Fruit fly (Drosophila melanogaster) whole organism, embryonic: Measurements from ENCODE around the gene CkIIalpha-i3.

Experiments used
- CG10321 ChIP-seq: fragments of 200-800 bp; sonication (Bioruptor generic); IDR thresholded peaks from 2 replicates; pipeline ENCODE4 v1.3.6; 2022; ENCODE audit warnings: missing biosample characterization, missing genetic modification characterization
- CG10654 ChIP-seq: fragments of 200-800 bp; sonication (Bioruptor generic); optimal IDR thresholded peaks from 2 replicates; lab custom pipeline; 2016; ENCODE audit warnings: missing biosample characterization, missing genetic modification characterization
- CG11093 ChIP-seq: fragments of 200-800 bp; sonication (Bioruptor generic); IDR thresholded peaks from 3 replicates; pipeline ENCODE4 v1.3.6; 2022; ENCODE audit warnings: missing biosample characterization, missing genetic modification characterization
- CG11696 ChIP-seq: fragments of 200-800 bp; sonication (Bioruptor generic); IDR thresholded peaks from 2 replicates; pipeline ENCODE4 v1.3.6; 2022; ENCODE audit warnings: missing biosample characterization, missing genetic modification characterization
- CG1647 ChIP-seq: fragments of 200-800 bp; sonication (Bioruptor generic); optimal IDR thresholded peaks from 3 replicates; lab custom pipeline; 2016; ENCODE audit warnings: missing biosample characterization, missing genetic modification characterization
- CG17385 ChIP-seq: fragments of 200-800 bp; sonication (Bioruptor generic); optimal IDR thresholded peaks from 3 replicates; lab custom pipeline; 2018; ENCODE audit warnings: missing biosample characterization, mild to moderate bottlenecking, missing genetic modification characterization
- CG18619 ChIP-seq: fragments of 200-800 bp; sonication (Bioruptor generic); optimal IDR thresholded peaks from 3 replicates; lab custom pipeline; 2017; ENCODE audit warnings: missing biosample characterization, mild to moderate bottlenecking, missing genetic modification characterization
- CG2120 ChIP-seq: fragments of 200-800 bp; sonication (Bioruptor generic); optimal IDR thresholded peaks from 3 replicates; lab custom pipeline; 2016; ENCODE audit warnings: missing biosample characterization, missing genetic modification characterization
- CG31388 ChIP-seq: fragments of 200-800 bp; sonication (Bioruptor generic); optimal IDR thresholded peaks from 2 replicates; lab custom pipeline; 2016; ENCODE audit warnings: missing biosample characterization, missing genetic modification characterization
- CG3163 ChIP-seq: fragments of 200-800 bp; sonication (Bioruptor generic); optimal IDR thresholded peaks from 3 replicates; lab custom pipeline; 2016; ENCODE audit warnings: missing biosample characterization, missing genetic modification characterization
- CG3726 ChIP-seq: fragments of 200-800 bp; sonication (Bioruptor generic); IDR thresholded peaks from 3 replicates; pipeline ENCODE4, ENCODE4 v1.3.6; 2022; ENCODE audit warnings: missing biosample characterization, missing genetic modification characterization
- CG3847 ChIP-seq: fragments of 200-800 bp; sonication (Bioruptor generic); IDR thresholded peaks from 2 replicates; pipeline ENCODE4 v1.3.6; 2022; ENCODE audit warnings: missing biosample characterization, missing genetic modification characterization
- CG43689 ChIP-seq: fragments of 200-800 bp; sonication (Bioruptor generic); IDR thresholded peaks from 2 replicates; pipeline ENCODE4 v1.3.6; 2022; ENCODE audit warnings: missing biosample characterization, missing genetic modification characterization
- CG5180 ChIP-seq: fragments of 200-800 bp; sonication (Bioruptor generic); optimal IDR thresholded peaks from 3 replicates; lab custom pipeline; 2017; ENCODE audit warnings: missing biosample characterization, missing genetic modification characterization, mild to moderate bottlenecking, moderate library complexity, missing genetic modification reagents
- CG5245 ChIP-seq: fragments of 200-800 bp; sonication (Bioruptor generic); optimal IDR thresholded peaks from 3 replicates; lab custom pipeline; 2016; ENCODE audit warnings: missing biosample characterization, missing genetic modification characterization
- CG6689 ChIP-seq: fragments of 200-800 bp; sonication (Bioruptor generic); IDR thresholded peaks from 2 replicates; pipeline ENCODE4 v1.3.6; 2022; ENCODE audit warnings: missing biosample characterization, missing genetic modification characterization
- CG8388 ChIP-seq: fragments of 200-800 bp; sonication (Bioruptor generic); optimal IDR thresholded peaks from 2 replicates; lab custom pipeline; 2019; ENCODE audit warnings: missing biosample characterization, mild to moderate bottlenecking, missing genetic modification characterization, moderate library complexity
- CoRest ChIP-seq: fragments of 200-800 bp; sonication (Bioruptor generic); optimal IDR thresholded peaks from 3 replicates; lab custom pipeline; 2018; ENCODE audit warnings: missing biosample characterization, mild to moderate bottlenecking, missing genetic modification characterization, moderate library complexity
- Dek ChIP-seq: fragments of 200-800 bp; sonication (Bioruptor generic); optimal IDR thresholded peaks from 3 replicates; lab custom pipeline; 2019; ENCODE audit warnings: missing biosample characterization, mild to moderate bottlenecking, missing genetic modification characterization, moderate library complexity
- Drgx ChIP-seq: fragments of 200-800 bp; sonication (Bioruptor generic); IDR thresholded peaks from 2 replicates; pipeline ENCODE4 v1.3.6; 2022; ENCODE audit warnings: missing biosample characterization, missing genetic modification characterization
- E2f2 ChIP-seq: fragments of 200-800 bp; sonication (Bioruptor generic); IDR thresholded peaks from 2 replicates; pipeline ENCODE4 v1.3.6; 2022; ENCODE audit warnings: missing biosample characterization, missing genetic modification characterization
- ERR ChIP-seq: fragments of 200-800 bp; sonication (Bioruptor generic); optimal IDR thresholded peaks from 2 replicates; lab custom pipeline; 2016; ENCODE audit warnings: missing biosample characterization, missing genetic modification characterization
- Ets65A ChIP-seq: fragments of 200-800 bp; sonication (Bioruptor generic); peaks from one replicate; lab custom pipeline; 2016; ENCODE audit warnings: missing biosample characterization, missing genetic modification characterization
- Hr78 ChIP-seq, 2 experiments: fragments of 200-800 bp in 1 of 2; fragments of >200 bp in 1 of 2; sonication (Bioruptor generic) in 1 of 2; optimal IDR thresholded peaks; 2 replicates each; lab custom pipeline; 2017 to 2019; ENCODE audit warnings: missing biosample characterization in 2 of 2, missing genetic modification characterization in 2 of 2, mild to moderate bottlenecking in 1 of 2, moderate library complexity in 1 of 2
- Med ChIP-seq: fragments of 200-800 bp; sonication (Bioruptor generic); peaks from one replicate; lab custom pipeline; 2016; ENCODE audit warnings: missing biosample characterization, missing genetic modification characterization, mild to moderate bottlenecking, inconsistent platforms, moderate library complexity
- NFAT ChIP-seq: fragments of 200-800 bp; sonication (Bioruptor generic); IDR thresholded peaks from 2 replicates; pipeline ENCODE4 v1.3.6; 2022; ENCODE audit warnings: missing biosample characterization, missing genetic modification characterization
- Pdp1 ChIP-seq, 2 experiments: fragments of 200-800 bp; sonication (Bioruptor generic); optimal IDR thresholded peaks; 3 replicates each; lab custom pipeline; 2016; ENCODE audit warnings: missing biosample characterization in 2 of 2, missing genetic modification characterization in 2 of 2, mild to moderate bottlenecking in 1 of 2, moderate library complexity in 1 of 2
- Rfx ChIP-seq: fragments of 200-800 bp; sonication (Bioruptor generic); IDR thresholded peaks from 2 replicates; pipeline ENCODE4 v1.3.6; 2022; ENCODE audit warnings: missing biosample characterization, missing genetic modification characterization
- Taf1 ChIP-seq: fragments of 200-800 bp; sonication (Bioruptor generic); IDR thresholded peaks from 2 replicates; pipeline ENCODE4 v1.3.6; 2022; ENCODE audit warnings: missing biosample characterization, missing genetic modification characterization
- Trl ChIP-seq, 3 experiments: fragments of >200 bp in 2 of 3; fragments of 200-800 bp in 1 of 3; sonication (Bioruptor generic) in 1 of 3; optimal IDR thresholded peaks; 2 replicates in 1 of 3; 3 replicates in 2 of 3; lab custom pipeline; 2016 to 2017; ENCODE audit warnings: missing biosample characterization in 1 of 3, missing genetic modification characterization in 1 of 3
- Xrp1 ChIP-seq: fragments of 200-800 bp; sonication (Bioruptor generic); IDR thresholded peaks from 2 replicates; pipeline ENCODE4 v1.3.6; 2022; ENCODE audit warnings: missing biosample characterization, missing genetic modification characterization
- aop ChIP-seq: fragments of 200-800 bp; sonication (Bioruptor generic); IDR thresholded peaks from 2 replicates; pipeline ENCODE4 v1.3.6; 2022; ENCODE audit warnings: missing biosample characterization, missing genetic modification characterization
- cg ChIP-seq: fragments of 200-800 bp; sonication (Bioruptor generic); optimal IDR thresholded peaks from 3 replicates; lab custom pipeline; 2019; ENCODE audit warnings: missing biosample characterization, mild to moderate bottlenecking, missing genetic modification characterization, moderate library complexity
- croc ChIP-seq: fragments of 200-800 bp; sonication (Bioruptor generic); conservative IDR thresholded peaks from 3 replicates; pipeline ENCODE4 v1.3.6; 2022; ENCODE audit warnings: missing biosample characterization, missing genetic modification characterization
- dati ChIP-seq: fragments of 200-800 bp; sonication (Bioruptor generic); IDR thresholded peaks from 2 replicates; pipeline ENCODE4 v1.3.6; 2022; ENCODE audit warnings: missing biosample characterization, missing genetic modification characterization
- dm ChIP-seq: fragments of 200-800 bp; sonication (Bioruptor generic); optimal IDR thresholded peaks from 3 replicates; lab custom pipeline; 2016; ENCODE audit warnings: missing biosample characterization, missing genetic modification characterization
- ewg ChIP-seq: fragments of 200-800 bp; sonication (Bioruptor generic); optimal IDR thresholded peaks from 3 replicates; lab custom pipeline; 2017; ENCODE audit warnings: mild to moderate bottlenecking, missing biosample characterization, missing genetic modification reagents, missing genetic modification characterization
- gfzf ChIP-seq: fragments of 200-800 bp; sonication (Bioruptor generic); optimal IDR thresholded peaks from 2 replicates; lab custom pipeline; 2016; ENCODE audit warnings: missing biosample characterization, mild to moderate bottlenecking, missing genetic modification characterization, moderate library complexity
- gro ChIP-seq: fragments of 200-800 bp; sonication (Bioruptor generic); optimal IDR thresholded peaks from 2 replicates; lab custom pipeline; 2016; ENCODE audit warnings: missing biosample characterization, missing genetic modification characterization
- ind ChIP-seq: fragments of 200-800 bp; sonication (Bioruptor generic); optimal IDR thresholded peaks from 3 replicates; lab custom pipeline; 2016; ENCODE audit warnings: missing biosample characterization, missing genetic modification characterization
- insv ChIP-seq, 2 experiments: fragments of 200-800 bp; sonication (Bioruptor generic); optimal IDR thresholded peaks; 3 replicates each; lab custom pipeline; 2016 to 2018; ENCODE audit warnings: missing biosample characterization in 2 of 2, missing genetic modification characterization in 2 of 2
- luna ChIP-seq: fragments of 200-800 bp; sonication (Bioruptor generic); optimal IDR thresholded peaks from 2 replicates; lab custom pipeline; 2016; ENCODE audit warnings: missing biosample characterization, missing genetic modification characterization
- mam ChIP-seq: fragments of 200-800 bp; sonication (Bioruptor generic); optimal IDR thresholded peaks from 3 replicates; lab custom pipeline; 2016; ENCODE audit warnings: missing biosample characterization, missing genetic modification characterization
- nom ChIP-seq: fragments of 200-800 bp; sonication (Bioruptor generic); optimal IDR thresholded peaks from 2 replicates; lab custom pipeline; 2017; ENCODE audit warnings: missing biosample characterization, missing genetic modification characterization, mild to moderate bottlenecking, moderate library complexity, missing genetic modification reagents
- p53 ChIP-seq: fragments of 200-800 bp; sonication (Bioruptor generic); optimal IDR thresholded peaks from 2 replicates; lab custom pipeline; 2016; ENCODE audit warnings: missing biosample characterization, missing genetic modification characterization
- ranshi ChIP-seq: fragments of 200-800 bp; sonication (Bioruptor generic); IDR thresholded peaks from 2 replicates; pipeline ENCODE4 v1.3.6; 2022; ENCODE audit warnings: missing biosample characterization, missing genetic modification characterization
- sens ChIP-seq: fragments of 200-800 bp; sonication (Bioruptor generic); peaks from one replicate; lab custom pipeline; 2016; ENCODE audit warnings: missing biosample characterization, missing genetic modification characterization
- sim ChIP-seq: fragments of 200-800 bp; sonication (Bioruptor generic); IDR thresholded peaks from 2 replicates; pipeline ENCODE4 v1.3.6; 2022; ENCODE audit warnings: missing biosample characterization, missing genetic modification characterization
- sqz ChIP-seq: fragments of 200-800 bp; sonication (Bioruptor generic); optimal IDR thresholded peaks from 3 replicates; lab custom pipeline; 2018; ENCODE audit warnings: missing biosample characterization, mild to moderate bottlenecking, missing genetic modification characterization
- zen ChIP-seq: fragments of 200-800 bp; sonication (Bioruptor generic); optimal IDR thresholded peaks from 3 replicates; lab custom pipeline; 2018; ENCODE audit warnings: missing biosample characterization, mild to moderate bottlenecking, missing genetic modification characterization, moderate library complexity

CkIIalpha-i3 gene

dm6 chr3L:682420-682882 is 28.0 kb downstream of the CkIIalpha-i3 start, which contains the start of gene CG3386:
Gene CG3386, minus strand, starts transcription at chr3L:682470.
- TF ChIP-seq CG6689 (GFP tag; lab: Robert Waterston, UW), result 0 out of 2 replicates have a peak, but pooled peaks have one; percentile 5
- TF ChIP-seq Pdp1 (GFP tag; optimal IDR thresholded peaks at IDR 0.05; lab: Kevin White, UChicago), result peak in 1 of 2 experiments; percentile 58
- no peak for TF ChIP-seq CG10321 (GFP tag; lab: Robert Waterston, UW)
- TF ChIP-seq E2f2 (GFP tag; lab: Robert Waterston, UW), result 0 out of 2 replicates have a peak, but pooled peaks have one; percentile 5
- no peak for TF ChIP-seq CG3847 (GFP tag; lab: Robert Waterston, UW)
- peak; percentile 9 for TF ChIP-seq nom (GFP tag; lab: Kevin White, UChicago)
- no peak for TF ChIP-seq CoRest (tag; lab: Kevin White, UChicago)
- peak; percentile 14; the same call in 1 of the 2 replicates for TF ChIP-seq aop
- TF ChIP-seq CG31388 (GFP tag; lab: Kevin White, UChicago), result no peak
- TF ChIP-seq CG3163 (GFP tag; lab: Kevin White, UChicago), result peak; percentile 95
- peak; percentile 46 for TF ChIP-seq sens (GFP tag; lab: Kevin White, UChicago)
- TF ChIP-seq sqz (GFP tag; lab: Kevin White, UChicago), result peak; percentile 38
- peak; percentile 62 for TF ChIP-seq Ets65A (GFP tag; lab: Kevin White, UChicago)
- TF ChIP-seq CG2120, result no peak
- TF ChIP-seq Med (GFP tag; lab: Kevin White, UChicago), result peak; percentile 46
- peak; percentile 18 for TF ChIP-seq ERR (GFP tag; lab: Kevin White, UChicago)
- no peak for TF ChIP-seq Dek
- 0 out of 2 replicates have a peak, but pooled peaks have one; percentile 19 for TF ChIP-seq Drgx (GFP tag; lab: Robert Waterston, UW)
- peak; percentile 65 to 75 for TF ChIP-seq Trl (optimal IDR thresholded peaks at IDR 0.05; lab: Kevin White, UChicago)
- TF ChIP-seq Trl (GFP tag; optimal IDR thresholded peaks at IDR 0.05; lab: Kevin White, UChicago), result no peak
- TF ChIP-seq CG3726 (GFP tag; lab: Robert Waterston, UW), result no peak
- TF ChIP-seq CG5180 (GFP tag; lab: Kevin White, UChicago), result no peak
- TF ChIP-seq mam, result peak; percentile 15
- TF ChIP-seq Xrp1 (GFP tag; lab: Robert Waterston, UW), result 0 out of 2 replicates have a peak, but pooled peaks have one; percentile 11
- no peak for TF ChIP-seq Taf1 (GFP tag; lab: Robert Waterston, UW)
- TF ChIP-seq sim (GFP tag; lab: Robert Waterston, UW), result no peak
- peak; percentile 51 for TF ChIP-seq gfzf
- TF ChIP-seq zen, result peak; percentile 34
- peak; percentile 7 for TF ChIP-seq gro (GFP tag; lab: Kevin White, UChicago)
- peak; percentile 75 for TF ChIP-seq ewg (GFP tag; lab: Kevin White, UChicago)
- peak; percentile 36 for TF ChIP-seq CG17385
- peak; percentile 91 for TF ChIP-seq CG11696 (GFP tag; lab: Robert Waterston, UW)
- peak; percentile 67 for TF ChIP-seq cg
- TF ChIP-seq p53 (GFP tag; lab: Kevin White, UChicago), result no peak
- TF ChIP-seq Hr78 (GFP tag; optimal IDR thresholded peaks at IDR 0.05; lab: Kevin White, UChicago), result peak in 1 of 2 experiments; percentile 99

- TF ChIP-seq Rfx (GFP tag; lab: Robert Waterston, UW) (peak; percentile 45), CG31388 (GFP tag; lab: Kevin White, UChicago) (no peak), CG5245 (no peak), NFAT (GFP tag; lab: Robert Waterston, UW) (peak; percentile 32; the same call in 1 of the 2 replicates), croc (GFP tag; lab: Robert Waterston, UW) (no peak), insv (GFP tag; optimal IDR thresholded peaks at IDR 0.05; lab: Kevin White, UChicago) (peak in 1 of 2 experiments; percentile 54), dati (GFP tag; lab: Robert Waterston, UW) (no peak), CG11093 (no peak), sqz (GFP tag; lab: Kevin White, UChicago) (peak; percentile 44), ind (GFP tag; lab: Kevin White, UChicago) (peak; percentile 24), CG43689 (GFP tag; lab: Robert Waterston, UW) (no peak), CG18619 (GFP tag; lab: Kevin White, UChicago) (peak; percentile 11), E2f2 (GFP tag; lab: Robert Waterston, UW) (peak; percentile 36; the same call in 1 of the 2 replicates), CG10654 (GFP tag; lab: Kevin White, UChicago) (peak; percentile 1), dm (GFP tag; lab: Kevin White, UChicago) (peak; percentile 59), luna (GFP tag; lab: Kevin White, UChicago) (no peak), CG8388 (GFP tag; lab: Kevin White, UChicago) (no peak), ranshi (GFP tag; lab: Robert Waterston, UW) (no peak; the same call in 1 of the 2 replicates), CG1647 (GFP tag; lab: Kevin White, UChicago) (peak; percentile 9)
Observed at dm6 chr3L:681793-682369, 28.5 kb downstream of the CkIIalpha-i3 start.
